1 fruit fly cellular context compared by ENCODE assay signal in genomic region chr3L:9451522-9452118, dm6.
TF ChIP-seq lines count a peak whose summit lies in the region.

TSS of gene CG3448 (minus strand) at chr3L:9451572.
TSS of gene ghi (plus strand) at chr3L:9451876.

TF ChIP-seq in whole organism, embryonic, 481 proteins besides CTCF, POLR2A, EP300 and RAD21 (continued from another document and continues in another):
- TF ChIP-seq ranshi (GFP tag; IDR thresholded peaks at IDR 0.05; lab: Robert Waterston, UW) (peak; percentile 43; the same call in 1 of the 2 replicates), CG6689 (GFP tag; IDR thresholded peaks at IDR 0.05; lab: Robert Waterston, UW) (peak; percentile 74), pita (GFP tag; optimal IDR thresholded peaks at IDR 0.05; lab: Kevin White, UChicago) (no peak), CG1602 (GFP tag; optimal IDR thresholded peaks at IDR 0.05; lab: Kevin White, UChicago) (no peak), Fer3 (tag; optimal IDR thresholded peaks at IDR 0.05; lab: Kevin White, UChicago) (peak; percentile 68), CG12155 (GFP tag; optimal IDR thresholded peaks at IDR 0.05; lab: Kevin White, UChicago) (peak; percentile 57), Dp (GFP tag; optimal IDR thresholded peaks at IDR 0.05; lab: Kevin White, UChicago) (peak; percentile 61), CG3838 (GFP tag; optimal IDR thresholded peaks at IDR 0.05; lab: Kevin White, UChicago) (no peak), Opbp (GFP tag; IDR thresholded peaks at IDR 0.05; lab: Robert Waterston, UW; ENCODE audit: partially characterized antibody) (peak; percentile 75; the same call in 2 of the 3 replicates), Atf-2 (GFP tag; optimal IDR thresholded peaks at IDR 0.05; lab: Kevin White, UChicago) (no peak), CG12071 (GFP tag; optimal IDR thresholded peaks at IDR 0.05; lab: Kevin White, UChicago) (no peak), CG6254 (GFP tag; optimal IDR thresholded peaks at IDR 0.05; lab: Kevin White, UChicago) (no peak), oc (tag; optimal IDR thresholded peaks at IDR 0.05; lab: Kevin White, UChicago) (no peak), CG4282 (GFP tag; optimal IDR thresholded peaks at IDR 0.05; lab: Kevin White, UChicago) (no peak), so (GFP tag; IDR thresholded peaks at IDR 0.05; lab: Robert Waterston, UW) (no peak), Fer1 (GFP tag; optimal IDR thresholded peaks at IDR 0.05; lab: Kevin White, UChicago) (peak; percentile 82), CG9797 (GFP tag; optimal IDR thresholded peaks at IDR 0.05; lab: Kevin White, UChicago) (peak; percentile 14), pan (optimal IDR thresholded peaks at IDR 0.05; lab: Kevin White, UChicago) (no peak), pan (GFP tag; optimal IDR thresholded peaks at IDR 0.05 in 1 of 2, IDR thresholded peaks at IDR 0.05 in 1 of 2) (peak in 1 of 2 experiments; percentile 55), CG13775 (GFP tag; optimal IDR thresholded peaks at IDR 0.05; lab: Kevin White, UChicago) (peak; percentile 18), stc (GFP tag; IDR thresholded peaks at IDR 0.05; lab: Robert Waterston, UW) (peak; percentile 58), CG33557 (GFP tag; optimal IDR thresholded peaks at IDR 0.05; lab: Kevin White, UChicago) (no peak), Poxn (GFP tag; IDR thresholded peaks at IDR 0.05; lab: Robert Waterston, UW) (no peak), prd (optimal IDR thresholded peaks at IDR 0.05; lab: Kevin White, UChicago) (no peak), prd (GFP tag; IDR thresholded peaks at IDR 0.05; lab: Robert Waterston, UW) (peak; percentile 58; the same call in 2 of the 3 replicates), NFAT (GFP tag; IDR thresholded peaks at IDR 0.05; lab: Robert Waterston, UW) (peak; percentile 59; the same call in 1 of the 2 replicates), NC2α (GFP tag; optimal IDR thresholded peaks at IDR 0.05; lab: Kevin White, UChicago) (no peak), Mad (GFP tag; optimal IDR thresholded peaks at IDR 0.05; lab: Kevin White, UChicago) (peak; percentile 37), tna (GFP tag; IDR thresholded peaks at IDR 0.05; lab: Robert Waterston, UW; ENCODE audit: partially characterized antibody) (peak; percentile 45; the same call in 1 of the 2 replicates), CG3726 (GFP tag; IDR thresholded peaks at IDR 0.05; lab: Robert Waterston, UW) (no peak), Deaf1 (tag; optimal IDR thresholded peaks at IDR 0.05; lab: Kevin White, UChicago) (peak; percentile 25), CG18476 (GFP tag; optimal IDR thresholded peaks at IDR 0.05; lab: Kevin White, UChicago) (peak; percentile 73), bab2 (GFP tag; optimal IDR thresholded peaks at IDR 0.05; lab: Kevin White, UChicago) (peak; percentile 8), Dbx (GFP tag; IDR thresholded peaks at IDR 0.05; lab: Robert Waterston, UW) (peak; percentile 78), fd96Cb (tag; optimal IDR thresholded peaks at IDR 0.05; lab: Kevin White, UChicago) (peak; percentile 32), CG2116 (GFP tag; optimal IDR thresholded peaks at IDR 0.05; lab: Kevin White, UChicago) (peak; percentile 94), CG18619 (GFP tag; optimal IDR thresholded peaks at IDR 0.05; lab: Kevin White, UChicago) (peak; percentile 1), cad (GFP tag; optimal IDR thresholded peaks at IDR 0.05; lab: Kevin White, UChicago) (peak; percentile 31), CG12744 (GFP tag; optimal IDR thresholded peaks at IDR 0.05; lab: Kevin White, UChicago) (peak; percentile 23), Lim3 (GFP tag; IDR thresholded peaks at IDR 0.05; lab: Robert Waterston, UW) (no peak), schlank (tag; optimal IDR thresholded peaks at IDR 0.05; lab: Kevin White, UChicago) (no peak), CG13894 (tag; optimal IDR thresholded peaks at IDR 0.05; lab: Kevin White, UChicago) (peak; percentile 78), hkb (optimal IDR thresholded peaks at IDR 0.05; lab: Kevin White, UChicago) (no peak), hkb (GFP tag; IDR thresholded peaks at IDR 0.05; lab: Robert Waterston, UW) (peak; percentile 58), CG15514 (GFP tag; optimal IDR thresholded peaks at IDR 0.05; lab: Kevin White, UChicago) (peak; percentile 70), CG7963 (GFP tag; IDR thresholded peaks at IDR 0.05; lab: Robert Waterston, UW; ENCODE audit: partially characterized antibody) (peak; percentile 69), CG8765 (GFP tag; IDR thresholded peaks at IDR 0.05; lab: Robert Waterston, UW) (no peak), CG30403 (GFP tag; optimal IDR thresholded peaks at IDR 0.05; lab: Kevin White, UChicago) (peak; percentile 76), Hsf (GFP tag; optimal IDR thresholded peaks at IDR 0.05; lab: Kevin White, UChicago) (peak; percentile 35), CG11695 (GFP tag; IDR thresholded peaks at IDR 0.05; lab: Robert Waterston, UW) (peak; percentile 10; the same call in 1 of the 3 replicates), CG12391 (tag; optimal IDR thresholded peaks at IDR 0.05; lab: Kevin White, UChicago) (peak; percentile 57), Myb (GFP tag; optimal IDR thresholded peaks at IDR 0.05; lab: Kevin White, UChicago) (peak; percentile 87), pros (GFP tag; optimal IDR thresholded peaks at IDR 0.05; lab: Kevin White, UChicago) (no peak), CG10543 (GFP tag; optimal IDR thresholded peaks at IDR 0.05; lab: Kevin White, UChicago) (peak; percentile 53), CG16813 (GFP tag; IDR thresholded peaks at IDR 0.05; lab: Robert Waterston, UW; ENCODE audit: partially characterized antibody) (peak; percentile 72), CG16779 (GFP tag; IDR thresholded peaks at IDR 0.05; lab: Robert Waterston, UW) (no peak), Gsc (GFP tag; IDR thresholded peaks at IDR 0.05; lab: Robert Waterston, UW) (no peak), CG6791 (GFP tag; IDR thresholded peaks at IDR 0.05; lab: Robert Waterston, UW; ENCODE audit: partially characterized antibody) (peak; percentile 75; the same call in 2 of the 3 replicates), CG9215 (GFP tag; IDR thresholded peaks at IDR 0.05; lab: Robert Waterston, UW) (peak; percentile 68), Awh (GFP tag; IDR thresholded peaks at IDR 0.05; lab: Robert Waterston, UW) (peak; percentile 72), nerfin-1 (tag; optimal IDR thresholded peaks at IDR 0.05; lab: Kevin White, UChicago) (peak; percentile 70), CG11085 (GFP tag; IDR thresholded peaks at IDR 0.05; lab: Robert Waterston, UW) (peak; percentile 19; the same call in 1 of the 2 replicates), CG9727 (GFP tag; optimal IDR thresholded peaks at IDR 0.05; lab: Kevin White, UChicago) (peak; percentile 35), Usf (GFP tag; optimal IDR thresholded peaks at IDR 0.05; lab: Kevin White, UChicago) (no peak), PHDP (tag; optimal IDR thresholded peaks at IDR 0.05; lab: Kevin White, UChicago) (peak; percentile 54), CG16863 (GFP tag; optimal IDR thresholded peaks at IDR 0.05; lab: Kevin White, UChicago) (peak; percentile 1), zf30C (GFP tag; optimal IDR thresholded peaks at IDR 0.05; lab: Kevin White, UChicago) (no peak), Optix (GFP tag; IDR thresholded peaks at IDR 0.05; lab: Robert Waterston, UW) (no peak), CG7556 (GFP tag; optimal IDR thresholded peaks at IDR 0.05; lab: Kevin White, UChicago) (peak; percentile 62), crp (GFP tag; optimal IDR thresholded peaks at IDR 0.05; lab: Kevin White, UChicago) (peak; percentile 13 to 84), sob (GFP tag; IDR thresholded peaks at IDR 0.05; lab: Robert Waterston, UW) (peak; percentile 83), unc-4 (GFP tag; IDR thresholded peaks at IDR 0.05; lab: Robert Waterston, UW; ENCODE audit: partially characterized antibody) (peak; percentile 70), sd (tag; optimal IDR thresholded peaks at IDR 0.05; lab: Kevin White, UChicago) (no peak), Side (GFP tag; optimal IDR thresholded peaks at IDR 0.05; lab: Kevin White, UChicago) (peak; percentile 26), CG31441 (GFP tag; IDR thresholded peaks at IDR 0.05; lab: Robert Waterston, UW) (peak; percentile 77), CG34422 (GFP tag; IDR thresholded peaks at IDR 0.05; lab: Robert Waterston, UW) (peak; percentile 58; the same call in 1 of the 3 replicates), CG14710 (tag; optimal IDR thresholded peaks at IDR 0.05; lab: Kevin White, UChicago) (peak; percentile 86), fd3F (GFP tag; optimal IDR thresholded peaks at IDR 0.05; lab: Kevin White, UChicago) (no peak), CG8281 (tag; optimal IDR thresholded peaks at IDR 0.05; lab: Kevin White, UChicago) (peak; percentile 26), trem (tag; optimal IDR thresholded peaks at IDR 0.05; lab: Kevin White, UChicago) (peak; percentile 84), grn (GFP tag; optimal IDR thresholded peaks at IDR 0.05; lab: Kevin White, UChicago) (peak; percentile 1), ftz-f1 (GFP tag; optimal IDR thresholded peaks at IDR 0.05; lab: Kevin White, UChicago) (no peak), tio (GFP tag; optimal IDR thresholded peaks at IDR 0.05; lab: Kevin White, UChicago) (no peak), CG10267 (tag; optimal IDR thresholded peaks at IDR 0.05; lab: Kevin White, UChicago) (peak; percentile 98), fu2 (GFP tag; optimal IDR thresholded peaks at IDR 0.05; lab: Kevin White, UChicago) (no peak), Sry-δ (GFP tag; optimal IDR thresholded peaks at IDR 0.05; lab: Kevin White, UChicago) (peak; percentile 63), Spps (tag; optimal IDR thresholded peaks at IDR 0.05; lab: Kevin White, UChicago) (peak; percentile 54), Dll (GFP tag; IDR thresholded peaks at IDR 0.05; lab: Robert Waterston, UW; ENCODE audit: partially characterized antibody) (peak; percentile 77), al (GFP tag; IDR thresholded peaks at IDR 0.05; lab: Robert Waterston, UW) (peak; percentile 59; the same call in 1 of the 2 replicates), trh (GFP tag; optimal IDR thresholded peaks at IDR 0.05; lab: Kevin White, UChicago) (no peak), CG15269 (tag; optimal IDR thresholded peaks at IDR 0.05; lab: Kevin White, UChicago) (peak; percentile 28), CG10979 (tag; optimal IDR thresholded peaks at IDR 0.05; lab: Kevin White, UChicago) (peak; percentile 39), gem (tag; optimal IDR thresholded peaks at IDR 0.05; lab: Kevin White, UChicago) (peak; percentile 71), CG7357 (GFP tag; IDR thresholded peaks at IDR 0.05; lab: Robert Waterston, UW) (0 out of 3 replicates have a peak, but pooled peaks have one; percentile 28), vvl (GFP tag; IDR thresholded peaks at IDR 0.05; lab: Robert Waterston, UW) (peak; percentile 55), lola (GFP tag; optimal IDR thresholded peaks at IDR 0.05; lab: Kevin White, UChicago) (peak in 1 of 3 experiments; percentile 15), D19A (tag; optimal IDR thresholded peaks at IDR 0.05; lab: Kevin White, UChicago) (peak; percentile 45), tx (GFP tag; optimal IDR thresholded peaks at IDR 0.05; lab: Kevin White, UChicago) (no peak), CG11247 (GFP tag; IDR thresholded peaks at IDR 0.05; lab: Robert Waterston, UW) (peak; percentile 63; the same call in 1 of the 2 replicates), CG7745 (tag; optimal IDR thresholded peaks at IDR 0.05; lab: Kevin White, UChicago) (no peak), Taf1 (GFP tag; IDR thresholded peaks at IDR 0.05; lab: Robert Waterston, UW) (peak; percentile 27; the same call in 1 of the 2 replicates), nerfin-2 (GFP tag; IDR thresholded peaks at IDR 0.05; lab: Robert Waterston, UW; ENCODE audit: partially characterized antibody) (peak; percentile 79), CG15073 (GFP tag; optimal IDR thresholded peaks at IDR 0.05; lab: Kevin White, UChicago) (no peak), corto (GFP tag; optimal IDR thresholded peaks at IDR 0.05; lab: Kevin White, UChicago) (peak; percentile 56), jumu (GFP tag; optimal IDR thresholded peaks at IDR 0.05; lab: Kevin White, UChicago) (peak; percentile 17), nmo (GFP tag; optimal IDR thresholded peaks at IDR 0.05; lab: Kevin White, UChicago) (peak; percentile 55), nom (GFP tag; optimal IDR thresholded peaks at IDR 0.05; lab: Kevin White, UChicago) (peak; percentile 46), Scr (GFP tag; IDR thresholded peaks at IDR 0.05; lab: Robert Waterston, UW; ENCODE audit: partially characterized antibody) (peak; percentile 76), ab (GFP tag; optimal IDR thresholded peaks at IDR 0.05; lab: Kevin White, UChicago) (no peak), zfh2 (GFP tag; optimal IDR thresholded peaks at IDR 0.05; lab: Kevin White, UChicago) (peak; percentile 67), ewg (GFP tag; optimal IDR thresholded peaks at IDR 0.05; lab: Kevin White, UChicago) (peak; percentile 28), YL-1 (GFP tag; optimal IDR thresholded peaks at IDR 0.05; lab: Kevin White, UChicago) (peak; percentile 63), MESR4 (GFP tag; optimal IDR thresholded peaks at IDR 0.05; lab: Kevin White, UChicago) (peak; percentile 75), zfh1 (GFP tag; IDR thresholded peaks at IDR 0.05; lab: Robert Waterston, UW) (peak; percentile 67), Sox100B (GFP tag; optimal IDR thresholded peaks at IDR 0.05; lab: Kevin White, UChicago) (peak; percentile 65), CG6683 (GFP tag; optimal IDR thresholded peaks at IDR 0.05; lab: Kevin White, UChicago) (peak; percentile 37), dysf (GFP tag; IDR thresholded peaks at IDR 0.05; lab: Robert Waterston, UW) (peak; percentile 65; the same call in 2 of the 3 replicates), Pdp1 (GFP tag; optimal IDR thresholded peaks at IDR 0.05; lab: Kevin White, UChicago) (peak; percentile 51 to 67), CG12659 (GFP tag; optimal IDR thresholded peaks at IDR 0.05; lab: Kevin White, UChicago) (peak; percentile 70), tin (GFP tag; optimal IDR thresholded peaks at IDR 0.05; lab: Kevin White, UChicago) (peak; percentile 75), dmrt99B (tag; optimal IDR thresholded peaks at IDR 0.05; lab: Kevin White, UChicago) (peak; percentile 69), Meics (GFP tag; optimal IDR thresholded peaks at IDR 0.05; lab: Kevin White, UChicago) (peak; percentile 52), CG11723 (GFP tag; optimal IDR thresholded peaks at IDR 0.05; lab: Kevin White, UChicago) (no peak), cwo (GFP tag; optimal IDR thresholded peaks at IDR 0.05; lab: Kevin White, UChicago) (peak; percentile 41), HLH54F (GFP tag; optimal IDR thresholded peaks at IDR 0.05; lab: Kevin White, UChicago) (no peak), unpg (GFP tag; optimal IDR thresholded peaks at IDR 0.05; lab: Kevin White, UChicago) (peak; percentile 62), CG3163 (GFP tag; optimal IDR thresholded peaks at IDR 0.05; lab: Kevin White, UChicago) (no peak), gcm2 (GFP tag; optimal IDR thresholded peaks at IDR 0.05; lab: Kevin White, UChicago) (no peak), Jarid2 (GFP tag; optimal IDR thresholded peaks at IDR 0.05; lab: Kevin White, UChicago) (no peak), bcd (GFP tag; optimal IDR thresholded peaks at IDR 0.05; lab: Kevin White, UChicago) (peak; percentile 56)
